Fruit fly (Drosophila melanogaster) whole organism, wandering third instar larva: ENCODE data around the gene CG46510.
"Not testable (repeated sequence)": the region's sequence is repeated elsewhere in the genome, so short reads cannot be mapped to it uniquely, and the experiment has no call there.

Experiments
- CG32264 ChIP-seq: fragments of 200-800 bp; sonication (Bioruptor generic); optimal IDR thresholded peaks from 2 replicates; lab custom pipeline; 2016; ENCODE audit warnings: missing biosample characterization, missing genetic modification characterization
- Dfd ChIP-seq: fragments of >200 bp; optimal IDR thresholded peaks from 2 replicates; lab custom pipeline; 2017; ENCODE audit warnings: missing biosample characterization, missing genetic modification characterization
- Jra ChIP-seq: sonication (Bioruptor generic); optimal IDR thresholded peaks from 2 replicates; lab custom pipeline; 2016; ENCODE audit warnings: missing biosample characterization, missing genetic modification characterization
- Sp1 ChIP-seq: fragments of 200-800 bp; sonication (Bioruptor generic); optimal IDR thresholded peaks from 3 replicates; lab custom pipeline; 2019; ENCODE audit warnings: missing biosample characterization, mild to moderate bottlenecking, missing genetic modification characterization, moderate library complexity
- dmrt93B ChIP-seq: fragments of 200-800 bp; sonication (Bioruptor generic); optimal IDR thresholded peaks from 2 replicates; lab custom pipeline; 2018; ENCODE audit warnings: missing biosample characterization, mild to moderate bottlenecking, missing genetic modification characterization
- h ChIP-seq: fragments of 200-800 bp; sonication (Bioruptor generic); optimal IDR thresholded peaks from 3 replicates; lab custom pipeline; 2016; ENCODE audit warnings: missing biosample characterization, mild to moderate bottlenecking, missing genetic modification characterization
- pan ChIP-seq: fragments of >200 bp; optimal IDR thresholded peaks from 2 replicates; lab custom pipeline; 2017
- psq ChIP-seq: fragments of 200-800 bp; sonication (Bioruptor generic); optimal IDR thresholded peaks from 3 replicates; lab custom pipeline; 2017; ENCODE audit warnings: missing biosample characterization, mild to moderate bottlenecking, missing genetic modification characterization, moderate library complexity
- usp ChIP-seq: fragments of >200 bp; optimal IDR thresholded peaks from 2 replicates; lab custom pipeline; 2017; ENCODE audit warnings: missing biosample characterization, missing genetic modification characterization
- woc ChIP-seq: sonication (Bioruptor generic); optimal IDR thresholded peaks from 2 replicates; lab custom pipeline; 2016; ENCODE audit warnings: missing biosample characterization, mild to moderate bottlenecking, missing genetic modification characterization

DNA sequence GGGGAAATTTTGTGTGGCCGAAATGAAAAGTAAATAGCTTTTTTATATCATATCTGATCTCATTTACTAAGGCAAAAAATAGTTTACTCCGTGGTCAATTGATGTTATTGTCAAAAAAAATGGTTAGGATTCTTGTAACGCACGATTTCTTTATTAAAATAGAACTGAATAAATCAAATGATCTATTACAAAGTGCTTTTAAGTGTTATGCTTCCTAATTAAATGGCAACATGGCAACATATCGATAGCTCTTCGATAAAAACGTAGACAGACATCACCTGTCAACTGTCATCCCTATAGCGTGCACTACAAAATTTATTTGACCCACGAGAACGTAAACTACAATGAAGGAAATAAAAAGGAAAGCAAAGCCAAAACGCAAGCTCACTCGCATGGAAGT is 9.8 kb downstream of the CG46510 start, which contains the start of gene CG46512:
- not testable (repeated sequence) for TF ChIP-seq woc (GFP tag; lab: Kevin White, UChicago); Dfd (GFP tag; lab: Kevin White, UChicago); psq (GFP tag; lab: Kevin White, UChicago); h (GFP tag; lab: Kevin White, UChicago); CG32264 (GFP tag; lab: Kevin White, UChicago); usp (GFP tag; lab: Kevin White, UChicago); pan (lab: Kevin White, UChicago); Jra (GFP tag; lab: Kevin White, UChicago); dmrt93B (GFP tag; lab: Kevin White, UChicago); Sp1 (GFP tag; lab: Kevin White, UChicago)
